Fruit fly (Drosophila melanogaster) whole organism, embryonic: ENCODE data around the gene CG12009.

Source experiments
- Asciz ChIP-seq: fragments of 200-800 bp; sonication (Bioruptor generic); optimal IDR thresholded peaks from 2 replicates; lab custom pipeline; 2017; ENCODE audit warnings: missing biosample characterization, mild to moderate bottlenecking, missing genetic modification characterization, missing genetic modification reagents
- Atf6 ChIP-seq: fragments of 200-800 bp; sonication (Bioruptor generic); IDR thresholded peaks from 2 replicates; pipeline ENCODE4 v1.3.6; 2022; ENCODE audit warnings: missing biosample characterization, missing genetic modification characterization
- Awh ChIP-seq: fragments of 200-800 bp; sonication (Bioruptor generic); IDR thresholded peaks from 2 replicates; pipeline ENCODE4, ENCODE4 v1.3.6; 2022; ENCODE audit warnings: missing biosample characterization, missing genetic modification characterization
- Bteb2 ChIP-seq: fragments of 200-800 bp; sonication (Bioruptor generic); optimal IDR thresholded peaks from 2 replicates; lab custom pipeline; 2016; ENCODE audit warnings: missing biosample characterization, missing genetic modification characterization
- CG10565 ChIP-seq: fragments of 200-800 bp; sonication (Bioruptor generic); optimal IDR thresholded peaks from 3 replicates; lab custom pipeline; 2016; ENCODE audit warnings: missing biosample characterization, mild to moderate bottlenecking, missing genetic modification characterization
- CG10979 ChIP-seq: fragments of 200-800 bp; sonication (Bioruptor generic); optimal IDR thresholded peaks from 2 replicates; lab custom pipeline; 2018; ENCODE audit warnings: missing biosample characterization, mild to moderate bottlenecking, missing genetic modification characterization, moderate library complexity
- CG11695 ChIP-seq: fragments of 200-800 bp; sonication (Bioruptor generic); IDR thresholded peaks from 3 replicates; pipeline ENCODE4 v1.3.6; 2022; ENCODE audit warnings: missing biosample characterization, missing genetic modification characterization
- CG12155 ChIP-seq: fragments of 200-800 bp; sonication (Bioruptor generic); optimal IDR thresholded peaks from 3 replicates; lab custom pipeline; 2016; ENCODE audit warnings: missing biosample characterization, missing genetic modification characterization
- CG15269 ChIP-seq: fragments of 200-800 bp; sonication (Bioruptor generic); optimal IDR thresholded peaks from 2 replicates; lab custom pipeline; 2018; ENCODE audit warnings: missing biosample characterization, mild to moderate bottlenecking, missing genetic modification characterization, moderate library complexity
- CG15479 ChIP-seq: fragments of 200-800 bp; sonication (Bioruptor generic); optimal IDR thresholded peaks from 3 replicates; lab custom pipeline; 2019; ENCODE audit warnings: missing biosample characterization, mild to moderate bottlenecking, missing genetic modification characterization, moderate library complexity
- CG1602 ChIP-seq: fragments of 200-800 bp; sonication (Bioruptor generic); optimal IDR thresholded peaks from 3 replicates; lab custom pipeline; 2016; ENCODE audit warnings: missing biosample characterization, missing genetic modification characterization
- CG16779 ChIP-seq: fragments of 200-800 bp; sonication (Bioruptor generic); IDR thresholded peaks from 2 replicates; pipeline ENCODE4 v1.3.6; 2022; ENCODE audit warnings: missing biosample characterization, missing genetic modification characterization
- CG16815 ChIP-seq: fragments of 200-800 bp; sonication (Bioruptor generic); optimal IDR thresholded peaks from 3 replicates; lab custom pipeline; 2017; ENCODE audit warnings: missing biosample characterization, mild to moderate bottlenecking, missing genetic modification characterization
- CG2712 ChIP-seq: fragments of 200-800 bp; optimal IDR thresholded peaks from 3 replicates; lab custom pipeline; 2019; ENCODE audit warnings: missing biosample characterization, mild to moderate bottlenecking, missing genetic modification characterization, moderate library complexity
- CG32767 ChIP-seq: fragments of 200-800 bp; sonication (Bioruptor generic); IDR thresholded peaks from 2 replicates; pipeline ENCODE4 v1.3.6; 2022; ENCODE audit warnings: missing biosample characterization, missing genetic modification characterization
- CG3995 ChIP-seq: fragments of 200-800 bp; sonication (Bioruptor generic); optimal IDR thresholded peaks from 3 replicates; lab custom pipeline; 2016; ENCODE audit warnings: missing biosample characterization, missing genetic modification characterization
- CG4282 ChIP-seq: fragments of 200-800 bp; sonication (Bioruptor generic); optimal IDR thresholded peaks from 2 replicates; lab custom pipeline; 2016; ENCODE audit warnings: missing biosample characterization, missing genetic modification characterization
- CG5953 ChIP-seq: fragments of 200-800 bp; sonication (Bioruptor generic); IDR thresholded peaks from 2 replicates; pipeline ENCODE4 v1.3.6; 2022; ENCODE audit warnings: missing biosample characterization, missing genetic modification characterization
- CG6654 ChIP-seq: fragments of 200-800 bp; sonication (Bioruptor generic); optimal IDR thresholded peaks from 2 replicates; lab custom pipeline; 2017; ENCODE audit warnings: missing biosample characterization, mild to moderate bottlenecking, missing genetic modification characterization
- CG7556 ChIP-seq: fragments of 200-800 bp; sonication (Bioruptor generic); optimal IDR thresholded peaks from 2 replicates; lab custom pipeline; 2017; ENCODE audit warnings: missing biosample characterization, mild to moderate bottlenecking, missing genetic modification characterization
- CG8089 ChIP-seq: fragments of 200-800 bp; sonication (Bioruptor generic); optimal IDR thresholded peaks from 3 replicates; lab custom pipeline; 2016; ENCODE audit warnings: missing biosample characterization, missing genetic modification characterization
- CG8944 ChIP-seq: fragments of 200-800 bp; sonication (Bioruptor generic); optimal IDR thresholded peaks from 3 replicates; lab custom pipeline; 2016; ENCODE audit warnings: missing biosample characterization, missing genetic modification characterization
- CG9817 ChIP-seq: fragments of 200-800 bp; sonication (Bioruptor generic); optimal IDR thresholded peaks from 2 replicates; lab custom pipeline; 2018; ENCODE audit warnings: missing biosample characterization, mild to moderate bottlenecking, missing genetic modification characterization, moderate library complexity
- CHES-1-like ChIP-seq: fragments of 200-800 bp; sonication (Bioruptor generic); optimal IDR thresholded peaks from 2 replicates; lab custom pipeline; 2016; ENCODE audit warnings: missing biosample characterization, missing genetic modification characterization
- Dp ChIP-seq: fragments of 200-800 bp; sonication (Bioruptor generic); optimal IDR thresholded peaks from 2 replicates; lab custom pipeline; 2018; ENCODE audit warnings: missing biosample characterization, mild to moderate bottlenecking, missing genetic modification characterization, moderate library complexity
- MBD-R2 ChIP-seq: fragments of 200-800 bp; sonication (Bioruptor generic); IDR thresholded peaks from 2 replicates; pipeline ENCODE4 v1.3.6; 2022; ENCODE audit warnings: missing biosample characterization, missing genetic modification characterization
- NK7.1 ChIP-seq: fragments of 200-800 bp; sonication (Bioruptor generic); optimal IDR thresholded peaks from 3 replicates; lab custom pipeline; 2016; ENCODE audit warnings: missing biosample characterization, missing genetic modification characterization
- TFAM ChIP-seq: fragments of 200-800 bp; sonication (Bioruptor generic); optimal IDR thresholded peaks from 2 replicates; lab custom pipeline; 2017; ENCODE audit warnings: missing biosample characterization, missing genetic modification characterization, inconsistent platforms
- Vsx1 ChIP-seq: fragments of 200-800 bp; sonication (Bioruptor generic); optimal IDR thresholded peaks from 2 replicates; lab custom pipeline; 2017; ENCODE audit warnings: missing biosample characterization, mild to moderate bottlenecking, missing genetic modification characterization, missing genetic modification reagents
- ap ChIP-seq: fragments of 200-800 bp; sonication (Bioruptor generic); IDR thresholded peaks from 2 replicates; pipeline ENCODE4 v1.3.6; 2022; ENCODE audit warnings: missing biosample characterization, missing genetic modification characterization
- bsh ChIP-seq, 2 experiments: fragments of 200-800 bp; sonication (Bioruptor generic); optimal IDR thresholded peaks; 2 replicates each; lab custom pipeline; 2017 to 2018; ENCODE audit warnings: mild to moderate bottlenecking in 2 of 2, missing biosample characterization in 2 of 2, missing genetic modification characterization in 2 of 2, moderate library complexity in 1 of 2
- cas ChIP-seq: fragments of 200-800 bp; sonication (Bioruptor generic); IDR thresholded peaks from 2 replicates; pipeline ENCODE4 v1.3.6; 2022; ENCODE audit warnings: missing biosample characterization, missing genetic modification characterization
- cato ChIP-seq: fragments of 200-800 bp; sonication (Bioruptor generic); optimal IDR thresholded peaks from 2 replicates; lab custom pipeline; 2016; ENCODE audit warnings: missing biosample characterization, missing genetic modification characterization, borderline replicate concordance
- ci ChIP-seq: fragments of 200-800 bp; sonication (Bioruptor generic); IDR thresholded peaks from 3 replicates; pipeline ENCODE4 v1.3.6; 2022; ENCODE audit warnings: missing biosample characterization, missing genetic modification characterization
- dati ChIP-seq: fragments of 200-800 bp; sonication (Bioruptor generic); IDR thresholded peaks from 2 replicates; pipeline ENCODE4 v1.3.6; 2022; ENCODE audit warnings: missing biosample characterization, missing genetic modification characterization
- disco-r ChIP-seq: fragments of 200-800 bp; sonication (Bioruptor generic); optimal IDR thresholded peaks from 2 replicates; lab custom pipeline; 2016; ENCODE audit warnings: missing biosample characterization, missing genetic modification characterization
- hb ChIP-seq: fragments of 200-800 bp; sonication (Bioruptor generic); IDR thresholded peaks from 3 replicates; pipeline ENCODE4 v1.3.6; 2022; ENCODE audit warnings: missing biosample characterization, missing genetic modification characterization; ENCODE audit not compliant: partially characterized antibody
- her ChIP-seq: fragments of 200-800 bp; sonication (Bioruptor generic); optimal IDR thresholded peaks from 2 replicates; lab custom pipeline; 2016; ENCODE audit warnings: missing biosample characterization, missing genetic modification characterization
- insv ChIP-seq, 2 experiments: fragments of 200-800 bp; sonication (Bioruptor generic); optimal IDR thresholded peaks; 3 replicates each; lab custom pipeline; 2016 to 2018; ENCODE audit warnings: missing biosample characterization in 2 of 2, missing genetic modification characterization in 2 of 2
- klu ChIP-seq: fragments of 200-800 bp; sonication (Bioruptor generic); IDR thresholded peaks from 2 replicates; pipeline ENCODE4 v1.3.6; 2022; ENCODE audit warnings: missing biosample characterization, missing genetic modification characterization
- pfk ChIP-seq: fragments of 200-800 bp; sonication (Bioruptor generic); optimal IDR thresholded peaks from 2 replicates; lab custom pipeline; 2018; ENCODE audit warnings: missing biosample characterization, mild to moderate bottlenecking, missing genetic modification characterization, moderate library complexity
- prd ChIP-seq, 3 experiments: fragments of >200 bp in 2 of 3; fragments of 200-800 bp in 1 of 3; sonication (Bioruptor generic) in 1 of 3; optimal IDR thresholded peaks in 2 of 3; IDR thresholded peaks in 1 of 3; 2 replicates in 2 of 3; 3 replicates in 1 of 3; pipeline versions ENCODE4 v1.3.6 to Lab custom; 2017 to 2022; ENCODE audit warnings: missing biosample characterization in 1 of 3, missing genetic modification characterization in 1 of 3
- pum ChIP-seq: fragments of 200-800 bp; sonication (Bioruptor generic); optimal IDR thresholded peaks from 2 replicates; lab custom pipeline; 2016; ENCODE audit warnings: missing biosample characterization, missing genetic modification characterization
- rib ChIP-seq: fragments of 200-800 bp; sonication (Bioruptor generic); IDR thresholded peaks from 2 replicates; pipeline ENCODE4 v1.3.6; 2022; ENCODE audit warnings: missing biosample characterization, missing genetic modification characterization
- slou ChIP-seq: fragments of 200-800 bp; sonication (Bioruptor generic); optimal IDR thresholded peaks from 3 replicates; lab custom pipeline; 2016; ENCODE audit warnings: missing biosample characterization, missing genetic modification characterization
- tgo ChIP-seq: fragments of 200-800 bp; sonication (Bioruptor generic); IDR thresholded peaks from 3 replicates; pipeline ENCODE4 v1.3.6; 2022; ENCODE audit warnings: missing biosample characterization, missing genetic modification characterization
- vfl ChIP-seq: fragments of 200-800 bp; sonication (Bioruptor generic); optimal IDR thresholded peaks from 2 replicates; lab custom pipeline; 2016; ENCODE audit warnings: missing biosample characterization, missing genetic modification characterization
- wor ChIP-seq: fragments of 200-800 bp; sonication (Bioruptor generic); IDR thresholded peaks from 2 replicates; pipeline ENCODE4 v1.3.6; 2022; ENCODE audit warnings: missing biosample characterization, missing genetic modification characterization

The CG12009 gene

DNA sequence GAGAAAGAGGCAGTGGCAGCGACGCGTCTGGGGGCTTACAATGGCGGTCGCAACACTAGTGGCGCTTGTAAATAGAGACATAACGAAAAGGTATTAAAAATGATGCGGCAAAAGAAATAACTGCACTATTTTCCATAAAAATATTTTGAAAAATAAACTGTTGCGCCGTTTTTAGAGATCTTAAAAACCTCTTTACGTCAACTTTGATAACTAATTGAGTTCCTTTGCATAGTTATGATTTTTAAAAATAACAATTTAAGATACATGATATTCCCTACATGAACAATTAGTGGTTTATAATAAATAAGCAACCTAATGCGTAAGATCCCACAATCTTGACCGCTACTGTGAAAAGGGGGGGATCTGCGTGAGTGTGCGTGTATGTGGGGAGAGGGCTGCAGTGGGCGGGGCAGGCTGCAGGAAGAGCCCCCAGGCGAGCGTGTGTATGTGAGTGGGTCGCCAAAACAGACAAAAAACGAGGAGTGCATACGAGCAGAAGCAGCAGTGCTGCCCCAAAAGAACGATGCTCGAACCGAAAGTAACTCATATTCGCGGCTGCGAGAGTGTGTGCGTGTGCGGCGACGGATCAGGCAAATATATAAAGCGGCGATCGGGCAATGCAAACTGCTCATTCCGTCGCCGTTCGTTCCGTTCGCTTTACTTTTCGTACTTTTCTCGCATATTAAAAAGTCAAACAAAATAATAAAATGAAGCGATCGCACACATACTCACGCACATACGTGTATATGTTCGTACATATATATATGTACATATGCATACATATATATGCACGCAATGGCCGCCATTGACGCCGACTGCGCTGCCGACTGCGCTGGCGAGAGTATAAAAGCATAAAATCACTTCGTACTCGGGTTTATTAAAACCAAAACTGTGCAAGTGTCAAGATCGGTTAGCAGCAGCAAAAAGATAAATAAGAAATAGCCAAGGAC, 42.3 kb upstream of the CG12009 start (continued):
- TF ChIP-seq Bteb2 (GFP tag; lab: Kevin White, UChicago) (peak; percentile 44), her (no peak), hb (GFP tag; lab: Robert Waterston, UW) (no peak), Dp (GFP tag; lab: Kevin White, UChicago) (no peak), slou (GFP tag; lab: Kevin White, UChicago) (no peak), CG15269 (tag; lab: Kevin White, UChicago) (peak; percentile 55), CG1602 (GFP tag; lab: Kevin White, UChicago) (peak; percentile 34), CG16815 (GFP tag; lab: Kevin White, UChicago) (peak; percentile 33), pfk (GFP tag; lab: Kevin White, UChicago) (no peak), insv (GFP tag; optimal IDR thresholded peaks at IDR 0.05; lab: Kevin White, UChicago) (no peak), CG6654 (GFP tag; lab: Kevin White, UChicago) (peak; percentile 7), MBD-R2 (GFP tag; lab: Robert Waterston, UW) (no peak), CG15479 (GFP tag; lab: Kevin White, UChicago) (no peak), prd (optimal IDR thresholded peaks at IDR 0.05; lab: Kevin White, UChicago) (no peak), prd (GFP tag; IDR thresholded peaks at IDR 0.05; lab: Robert Waterston, UW) (peak; percentile 23; the same call in 1 of the 3 replicates), CG4282 (no peak), CG9817 (no peak), wor (peak; percentile 49), CG3995 (no peak), vfl (GFP tag; lab: Kevin White, UChicago) (no peak), CG8944 (peak; percentile 40), CG11695 (GFP tag; lab: Robert Waterston, UW) (0 out of 3 replicates have a peak, but pooled peaks have one; percentile 25), CG5953 (GFP tag; lab: Robert Waterston, UW) (peak; percentile 37; the same call in 1 of the 2 replicates), ci (GFP tag; lab: Robert Waterston, UW) (peak; percentile 63; the same call in 2 of the 3 replicates), CG10565 (GFP tag; lab: Kevin White, UChicago) (no peak), Vsx1 (peak; percentile 7), cas (no peak), tgo (GFP tag; lab: Robert Waterston, UW) (0 out of 3 replicates have a peak, but pooled peaks have one; percentile 31), CG32767 (GFP tag; lab: Robert Waterston, UW) (0 out of 2 replicates have a peak, but pooled peaks have one; percentile 21), cato (peak; percentile 26), CG7556 (GFP tag; lab: Kevin White, UChicago) (peak; percentile 19), ap (GFP tag; lab: Robert Waterston, UW) (0 out of 2 replicates have a peak, but pooled peaks have one; percentile 4), rib (GFP tag; lab: Robert Waterston, UW) (no peak), CG8089 (GFP tag; lab: Kevin White, UChicago) (no peak), dati (GFP tag; lab: Robert Waterston, UW) (0 out of 2 replicates have a peak, but pooled peaks have one; percentile 21), bsh (GFP tag; optimal IDR thresholded peaks at IDR 0.05; lab: Kevin White, UChicago) (peak; percentile 43 to 95), CG16779 (0 out of 2 replicates have a peak, but pooled peaks have one; percentile 21), CG12155 (GFP tag; lab: Kevin White, UChicago) (peak; percentile 22), Awh (GFP tag; lab: Robert Waterston, UW) (no peak), CHES-1-like (no peak), klu (GFP tag; lab: Robert Waterston, UW) (no peak), TFAM (no peak), CG10979 (tag; lab: Kevin White, UChicago) (peak; percentile 53), disco-r (GFP tag; lab: Kevin White, UChicago) (no peak), NK7.1 (GFP tag; lab: Kevin White, UChicago) (no peak), Asciz (peak; percentile 64), pum (GFP tag; lab: Kevin White, UChicago) (no peak), CG2712 (peak; percentile 54), Atf6 (GFP tag; lab: Robert Waterston, UW) (peak; percentile 33; the same call in 1 of the 2 replicates)
